Worm (Caenorhabditis elegans) whole organism, L1 larva: ENCODE measurements around the gene Y37E11AM.4.

Source experiments
- C34B4.2 ChIP-seq: sonication (generic microtip); optimal IDR thresholded peaks from 2 replicates; lab custom pipeline; 2017; ENCODE audit warnings: mild to moderate bottlenecking, missing genetic modification characterization, missing compliant biosample characterization
- aly-2 ChIP-seq: fragments of 150-350 bp; optimal IDR thresholded peaks from 2 replicates; lab custom pipeline; 2014; ENCODE audit warnings: missing biosample characterization, missing genetic modification characterization
- ama-1 ChIP-seq: fragments of 150-350 bp; optimal IDR thresholded peaks from 2 replicates; lab custom pipeline; 2014
- ceh-63 ChIP-seq: fragments of 200-800 bp; sonication (Bioruptor generic); optimal IDR thresholded peaks from 2 replicates; lab custom pipeline; 2018; ENCODE audit warnings: mild to moderate bottlenecking, missing genetic modification characterization, missing compliant biosample characterization
- ceh-8 ChIP-seq: fragments of 200-800 bp; sonication (Bioruptor generic); optimal IDR thresholded peaks from 2 replicates; lab custom pipeline; 2018; ENCODE audit warnings: mild to moderate bottlenecking, missing genetic modification characterization, moderate library complexity, missing compliant biosample characterization
- ceh-82 ChIP-seq, 3 experiments: fragments of 150-350 bp in 1 of 3; sonication (generic microtip) in 2 of 3; optimal IDR thresholded peaks; 2 replicates each; lab custom pipeline; 2014 to 2017; ENCODE audit warnings: missing biosample characterization in 3 of 3, missing genetic modification characterization in 3 of 3
- ceh-90 ChIP-seq: sonication (generic microtip); optimal IDR thresholded peaks from 2 replicates; lab custom pipeline; 2016; ENCODE audit warnings: missing genetic modification characterization, missing compliant biosample characterization
- dpl-1 ChIP-seq, 3 experiments: fragments of 150-350 bp in 2 of 3; sonication (generic microtip) in 1 of 3; optimal IDR thresholded peaks; 2 replicates each; lab custom pipeline; 2014 to 2017; ENCODE audit warnings: missing biosample characterization in 3 of 3, missing genetic modification characterization in 3 of 3, missing genetic modification reagents in 3 of 3
- efl-1 ChIP-seq, 4 experiments: fragments of 150-350 bp; optimal IDR thresholded peaks in 3 of 4; peaks in 1 of 4; 1 replicate in 1 of 4; 2 replicates in 3 of 4; lab custom pipeline; 2014; ENCODE audit warnings: missing biosample characterization in 2 of 4, missing genetic modification characterization in 2 of 4, missing genetic modification reagents in 2 of 4
- efl-3 ChIP-seq: fragments of 200-800 bp; sonication (Bioruptor generic); optimal IDR thresholded peaks from 2 replicates; lab custom pipeline; 2018; ENCODE audit warnings: mild to moderate bottlenecking, missing genetic modification characterization, missing compliant biosample characterization
- egl-27 ChIP-seq, 2 experiments: fragments of 150-350 bp in 1 of 2; sonication (generic microtip); optimal IDR thresholded peaks; 3 replicates each; lab custom pipeline; 2017 to 2018; ENCODE audit warnings: missing biosample characterization in 2 of 2, missing genetic modification characterization in 2 of 2, missing genetic modification reagents in 2 of 2
- elt-2 ChIP-seq: sonication (generic microtip); optimal IDR thresholded peaks from 2 replicates; lab custom pipeline; 2016; ENCODE audit warnings: missing genetic modification characterization, mild to moderate bottlenecking, inconsistent platforms, missing compliant biosample characterization, missing genetic modification reagents
- elt-3 ChIP-seq, 6 experiments: fragments of 150-350 bp in 1 of 6; sonication (generic microtip); optimal IDR thresholded peaks; 2 replicates each; lab custom pipeline; 2017 to 2018; ENCODE audit warnings: missing biosample characterization in 6 of 6, missing genetic modification characterization in 6 of 6, inconsistent platforms in 1 of 6
- fkh-10 ChIP-seq: sonication (generic microtip); optimal IDR thresholded peaks from 2 replicates; lab custom pipeline; 2017; ENCODE audit warnings: missing biosample characterization, missing genetic modification reagents, missing genetic modification characterization
- fkh-4 ChIP-seq: sonication (generic microtip); optimal IDR thresholded peaks from 2 replicates; lab custom pipeline; 2016; ENCODE audit warnings: missing compliant biosample characterization, missing genetic modification characterization, borderline replicate concordance
- grh-1 ChIP-seq: fragments of 200-800 bp; sonication (Bioruptor generic); IDR thresholded peaks from 2 replicates; pipeline ENCODE4 v1.3.6; 2022; ENCODE audit warnings: missing genetic modification reagents, missing genetic modification characterization, missing compliant biosample characterization
- hlh-4 ChIP-seq: sonication (generic microtip); optimal IDR thresholded peaks from 2 replicates; lab custom pipeline; 2016; ENCODE audit warnings: mild to moderate bottlenecking, missing genetic modification characterization, missing compliant biosample characterization
- jun-1 ChIP-seq: fragments of 150-350 bp; optimal IDR thresholded peaks from 2 replicates; lab custom pipeline; 2014; ENCODE audit warnings: missing biosample characterization, missing genetic modification reagents, missing genetic modification characterization
- lin-13 ChIP-seq: fragments of 150-350 bp; optimal IDR thresholded peaks from 2 replicates; lab custom pipeline; 2014; ENCODE audit warnings: missing biosample characterization, missing genetic modification reagents, missing genetic modification characterization
- lin-35 ChIP-seq, 2 experiments: fragments of 150-350 bp; optimal IDR thresholded peaks; 2 replicates each; lab custom pipeline; 2014; ENCODE audit warnings: missing biosample characterization in 2 of 2, missing genetic modification characterization in 2 of 2, missing genetic modification reagents in 2 of 2
- mab-9 ChIP-seq: fragments of 200-800 bp; sonication (Bioruptor generic); IDR thresholded peaks from 2 replicates; pipeline ENCODE4 v1.3.6; 2022; ENCODE audit warnings: missing genetic modification reagents, missing genetic modification characterization, missing compliant biosample characterization
- mef-2 ChIP-seq: fragments of 150-350 bp; optimal IDR thresholded peaks from 2 replicates; lab custom pipeline; 2014; ENCODE audit warnings: missing biosample characterization, missing genetic modification characterization
- nhr-237 ChIP-seq: fragments of 150-350 bp; optimal IDR thresholded peaks from 2 replicates; lab custom pipeline; 2014; ENCODE audit warnings: missing biosample characterization, missing genetic modification characterization
- nhr-47 ChIP-seq: sonication (generic microtip); optimal IDR thresholded peaks from 2 replicates; lab custom pipeline; 2016; ENCODE audit warnings: mild to moderate bottlenecking, missing genetic modification characterization, moderate library complexity, missing compliant biosample characterization
- nhr-90 ChIP-seq: sonication (generic microtip); optimal IDR thresholded peaks from 2 replicates; lab custom pipeline; 2016; ENCODE audit warnings: mild to moderate bottlenecking, missing genetic modification characterization, missing compliant biosample characterization; ENCODE audit not compliant: poor library complexity
- pax-3 ChIP-seq: fragments of 200-800 bp; sonication (Bioruptor generic); optimal IDR thresholded peaks from 2 replicates; lab custom pipeline; 2018; ENCODE audit warnings: mild to moderate bottlenecking, missing genetic modification characterization, moderate library complexity, missing compliant biosample characterization
- rnt-1 ChIP-seq: sonication (generic microtip); optimal IDR thresholded peaks from 2 replicates; lab custom pipeline; 2016; ENCODE audit warnings: mild to moderate bottlenecking, missing genetic modification characterization, moderate library complexity, missing compliant biosample characterization
- skn-1 ChIP-seq: fragments of 150-350 bp; optimal IDR thresholded peaks from 2 replicates; lab custom pipeline; 2014; ENCODE audit warnings: missing biosample characterization, missing genetic modification characterization
- snu-23 ChIP-seq: sonication (generic microtip); optimal IDR thresholded peaks from 2 replicates; lab custom pipeline; 2016; ENCODE audit warnings: missing genetic modification characterization, missing compliant biosample characterization
- sox-4 ChIP-seq: sonication (generic microtip); optimal IDR thresholded peaks from 2 replicates; lab custom pipeline; 2016; ENCODE audit warnings: missing genetic modification characterization, missing compliant biosample characterization
- sptf-1 ChIP-seq: fragments of 150-350 bp; optimal IDR thresholded peaks from 2 replicates; lab custom pipeline; 2014; ENCODE audit warnings: missing biosample characterization, missing genetic modification characterization
- tbx-2 ChIP-seq: sonication (generic microtip); optimal IDR thresholded peaks from 2 replicates; lab custom pipeline; 2016; ENCODE audit warnings: missing genetic modification characterization, missing compliant biosample characterization
- unc-130 ChIP-seq: fragments of 150-350 bp; optimal IDR thresholded peaks from 2 replicates; lab custom pipeline; 2017; ENCODE audit warnings: missing biosample characterization, missing genetic modification characterization, inconsistent platforms
- unc-62 ChIP-seq: fragments of 150-350 bp; optimal IDR thresholded peaks from 2 replicates; lab custom pipeline; 2014; ENCODE audit warnings: missing biosample characterization, missing genetic modification reagents, missing genetic modification characterization
- unc-98 ChIP-seq: fragments of 200-800 bp; sonication (Bioruptor generic); IDR thresholded peaks from 2 replicates; pipeline ENCODE4 v1.3.6; 2022; ENCODE audit warnings: missing genetic modification characterization, missing compliant biosample characterization
- xbp-1 ChIP-seq: sonication (generic microtip); optimal IDR thresholded peaks from 2 replicates; lab custom pipeline; 2016; ENCODE audit warnings: missing genetic modification characterization, missing compliant biosample characterization
- zag-1 ChIP-seq: fragments of 150-350 bp; optimal IDR thresholded peaks from 2 replicates; lab custom pipeline; 2014; ENCODE audit warnings: missing biosample characterization, missing genetic modification characterization
- zip-4 ChIP-seq: fragments of 200-800 bp; sonication (Bioruptor generic); optimal IDR thresholded peaks from 2 replicates; lab custom pipeline; 2018; ENCODE audit warnings: mild to moderate bottlenecking, missing genetic modification characterization, moderate library complexity, missing compliant biosample characterization

Gene Y37E11AM.4

ce11 chrIV:3725361-3725760 lies 2.8 kb upstream of the Y37E11AM.4 start, which contains the start of gene Y37E11AM.2:
Y37E11AM.2 (minus strand) TSS chrIV:3725461.
- TF ChIP-seq zag-1 (tag; lab: Kevin White, UChicago): no peak
- TF ChIP-seq tbx-2 (tag; lab: Kevin White, UChicago): no peak
- TF ChIP-seq mab-9 (GFP tag; lab: Robert Waterston, UW): no peak

ce11 chrIV:3721973-3722372 lies 617 bp downstream of the Y37E11AM.4 start:
- no peak for TF ChIP-seq nhr-47 (tag; lab: Kevin White, UChicago)
- TF ChIP-seq nhr-237 (tag; lab: Kevin White, UChicago): no peak
- TF ChIP-seq C34B4.2: no peak
- peak; percentile 2 for TF ChIP-seq elt-2 (tag; lab: Kevin White, UChicago)
- TF ChIP-seq lin-35 (GFP tag; optimal IDR thresholded peaks at IDR 0.05; lab: Kevin White, UChicago): no peak
- TF ChIP-seq ama-1 (lab: Kevin White, UChicago): no peak

ce11 chrIV:3720644-3721043 lies 1.9 kb downstream of the Y37E11AM.4 start:
- TF ChIP-seq aly-2 (tag; lab: Kevin White, UChicago) (no peak), jun-1 (tag; lab: Kevin White, UChicago) (no peak), elt-3 (tag; optimal IDR thresholded peaks at IDR 0.05; lab: Kevin White, UChicago) (no peak), efl-3 (GFP tag; lab: Kevin White, UChicago) (no peak), rnt-1 (tag; lab: Kevin White, UChicago) (no peak), fkh-10 (GFP tag; lab: Kevin White, UChicago) (no peak), elt-2 (tag; lab: Kevin White, UChicago) (no peak), dpl-1 (GFP tag; optimal IDR thresholded peaks at IDR 0.05; lab: Kevin White, UChicago) (no peak), fkh-4 (tag; lab: Kevin White, UChicago) (no peak), pax-3 (no peak), unc-62 (GFP tag; lab: Kevin White, UChicago) (no peak), skn-1 (tag; lab: Kevin White, UChicago) (no peak), ceh-82 (tag; optimal IDR thresholded peaks at IDR 0.05; lab: Kevin White, UChicago) (no peak), unc-98 (GFP tag; lab: Robert Waterston, UW) (no peak), xbp-1 (tag; lab: Kevin White, UChicago) (no peak), efl-1 (optimal IDR thresholded peaks at IDR 0.05; lab: Kevin White, UChicago) (no peak), efl-1 (GFP tag; optimal IDR thresholded peaks at IDR 0.05 in 1 of 2; lab: Kevin White, UChicago) (no peak), mef-2 (no peak), hlh-4 (tag; lab: Kevin White, UChicago) (no peak), ceh-8 (GFP tag; lab: Kevin White, UChicago) (no peak), sptf-1 (no peak)

ce11 chrIV:3719057-3719456 lies 3.5 kb downstream of the Y37E11AM.4 start, which contains the start of gene Y37E11AM.3:
Y37E11AM.3 (minus strand) TSS chrIV:3719157.
- TF ChIP-seq rnt-1 (tag; lab: Kevin White, UChicago) (no peak), nhr-90 (tag; lab: Kevin White, UChicago) (no peak), elt-3 (tag; optimal IDR thresholded peaks at IDR 0.05; lab: Kevin White, UChicago) (no peak), ceh-90 (tag; lab: Kevin White, UChicago) (no peak), ceh-63 (GFP tag; lab: Kevin White, UChicago) (no peak), sptf-1 (no peak), fkh-4 (tag; lab: Kevin White, UChicago) (no peak), dpl-1 (GFP tag; optimal IDR thresholded peaks at IDR 0.05; lab: Kevin White, UChicago) (no peak), snu-23 (GFP tag; lab: Kevin White, UChicago) (no peak)

ce11 chrIV:3710737-3711136 lies 11.9 kb downstream of the Y37E11AM.4 start:
- no peak for TF ChIP-seq unc-130 (tag; lab: Kevin White, UChicago)
- no peak for TF ChIP-seq zip-4 (GFP tag; lab: Kevin White, UChicago)
- TF ChIP-seq elt-3 (tag; optimal IDR thresholded peaks at IDR 0.05; lab: Kevin White, UChicago): no peak
- no peak for TF ChIP-seq sox-4 (tag; lab: Kevin White, UChicago)
- no peak for TF ChIP-seq egl-27 (tag; optimal IDR thresholded peaks at IDR 0.05; lab: Kevin White, UChicago)
- no peak for TF ChIP-seq lin-13
- TF ChIP-seq grh-1 (GFP tag; lab: Robert Waterston, UW): no peak
